Fruit fly (Drosophila melanogaster) whole organism, embryonic: ENCODE results near the gene neb.
A peak's percentile ranks its signal among the peaks of the same experiment; 100 is the strongest.

Source experiments
- ATbp ChIP-seq: fragments of 200-800 bp; sonication (Bioruptor generic); optimal IDR thresholded peaks from 2 replicates; lab custom pipeline; 2017; ENCODE audit warnings: missing biosample characterization, mild to moderate bottlenecking, missing genetic modification characterization, missing genetic modification reagents
- B-H1 ChIP-seq: fragments of 200-800 bp; sonication (Bioruptor generic); IDR thresholded peaks from 3 replicates; pipeline ENCODE4 v1.3.6; 2022; ENCODE audit warnings: missing biosample characterization, missing genetic modification characterization
- Bgb ChIP-seq: fragments of 200-800 bp; sonication (Bioruptor generic); IDR thresholded peaks from 2 replicates; pipeline ENCODE4 v1.3.6; 2022; ENCODE audit warnings: missing biosample characterization, missing genetic modification characterization; ENCODE audit not compliant: partially characterized antibody
- Blimp-1 ChIP-seq: fragments of 200-800 bp; sonication (Bioruptor generic); optimal IDR thresholded peaks from 3 replicates; lab custom pipeline; 2018; ENCODE audit warnings: missing biosample characterization, missing genetic modification characterization, mild to moderate bottlenecking, moderate library complexity, missing genetic modification reagents
- CG11398 ChIP-seq: fragments of 200-800 bp; sonication (Bioruptor generic); optimal IDR thresholded peaks from 2 replicates; lab custom pipeline; 2016; ENCODE audit warnings: missing biosample characterization, missing genetic modification characterization
- CG12236 ChIP-seq: fragments of 200-800 bp; sonication (Bioruptor generic); optimal IDR thresholded peaks from 2 replicates; lab custom pipeline; 2016; ENCODE audit warnings: missing biosample characterization, missing genetic modification characterization
- CG12659 ChIP-seq: fragments of 200-800 bp; sonication (Bioruptor generic); optimal IDR thresholded peaks from 3 replicates; lab custom pipeline; 2017; ENCODE audit warnings: mild to moderate bottlenecking, missing biosample characterization, missing genetic modification reagents, missing genetic modification characterization
- CG15269 ChIP-seq: fragments of 200-800 bp; sonication (Bioruptor generic); optimal IDR thresholded peaks from 2 replicates; lab custom pipeline; 2018; ENCODE audit warnings: missing biosample characterization, mild to moderate bottlenecking, missing genetic modification characterization, moderate library complexity
- CG1602 ChIP-seq: fragments of 200-800 bp; sonication (Bioruptor generic); optimal IDR thresholded peaks from 3 replicates; lab custom pipeline; 2016; ENCODE audit warnings: missing biosample characterization, missing genetic modification characterization
- CG16779 ChIP-seq: fragments of 200-800 bp; sonication (Bioruptor generic); IDR thresholded peaks from 2 replicates; pipeline ENCODE4 v1.3.6; 2022; ENCODE audit warnings: missing biosample characterization, missing genetic modification characterization
- CG17359 ChIP-seq: fragments of 200-800 bp; sonication (Bioruptor generic); optimal IDR thresholded peaks from 3 replicates; lab custom pipeline; 2018; ENCODE audit warnings: missing biosample characterization, mild to moderate bottlenecking, missing genetic modification characterization, moderate library complexity
- CG2199 ChIP-seq: fragments of 200-800 bp; sonication (Bioruptor generic); IDR thresholded peaks from 3 replicates; pipeline ENCODE4 v1.3.6; 2022; ENCODE audit warnings: missing biosample characterization, missing genetic modification characterization
- CG2678 ChIP-seq: fragments of 200-800 bp; sonication (Bioruptor generic); optimal IDR thresholded peaks from 3 replicates; lab custom pipeline; 2019; ENCODE audit warnings: missing biosample characterization, mild to moderate bottlenecking, missing genetic modification characterization, moderate library complexity
- CG4360 ChIP-seq: fragments of 200-800 bp; sonication (Bioruptor generic); IDR thresholded peaks from 2 replicates; pipeline ENCODE4 v1.3.6; 2022; ENCODE audit warnings: missing biosample characterization, missing genetic modification characterization
- CG4820 ChIP-seq: fragments of 200-800 bp; sonication (Bioruptor generic); optimal IDR thresholded peaks from 3 replicates; lab custom pipeline; 2016; ENCODE audit warnings: missing biosample characterization, missing genetic modification characterization
- CG6654 ChIP-seq: fragments of 200-800 bp; sonication (Bioruptor generic); optimal IDR thresholded peaks from 2 replicates; lab custom pipeline; 2017; ENCODE audit warnings: missing biosample characterization, mild to moderate bottlenecking, missing genetic modification characterization
- CG7745 ChIP-seq: fragments of 200-800 bp; sonication (Bioruptor generic); optimal IDR thresholded peaks from 2 replicates; lab custom pipeline; 2018; ENCODE audit warnings: missing biosample characterization, mild to moderate bottlenecking, missing genetic modification characterization, moderate library complexity
- CG8388 ChIP-seq: fragments of 200-800 bp; sonication (Bioruptor generic); optimal IDR thresholded peaks from 2 replicates; lab custom pipeline; 2019; ENCODE audit warnings: missing biosample characterization, mild to moderate bottlenecking, missing genetic modification characterization, moderate library complexity
- CG9727 ChIP-seq: fragments of 200-800 bp; sonication (Bioruptor generic); optimal IDR thresholded peaks from 3 replicates; lab custom pipeline; 2017; ENCODE audit warnings: missing biosample characterization, mild to moderate bottlenecking, missing genetic modification characterization
- CHES-1-like ChIP-seq: fragments of 200-800 bp; sonication (Bioruptor generic); optimal IDR thresholded peaks from 2 replicates; lab custom pipeline; 2016; ENCODE audit warnings: missing biosample characterization, missing genetic modification characterization
- Camta ChIP-seq: fragments of 200-800 bp; sonication (Bioruptor generic); optimal IDR thresholded peaks from 2 replicates; lab custom pipeline; 2016; ENCODE audit warnings: missing biosample characterization, missing genetic modification characterization
- CoRest ChIP-seq: fragments of 200-800 bp; sonication (Bioruptor generic); optimal IDR thresholded peaks from 3 replicates; lab custom pipeline; 2018; ENCODE audit warnings: missing biosample characterization, mild to moderate bottlenecking, missing genetic modification characterization, moderate library complexity
- Dek ChIP-seq: fragments of 200-800 bp; sonication (Bioruptor generic); optimal IDR thresholded peaks from 3 replicates; lab custom pipeline; 2019; ENCODE audit warnings: missing biosample characterization, mild to moderate bottlenecking, missing genetic modification characterization, moderate library complexity
- Dip3 ChIP-seq: fragments of 200-800 bp; sonication (Bioruptor generic); optimal IDR thresholded peaks from 3 replicates; lab custom pipeline; 2016; ENCODE audit warnings: missing biosample characterization, missing genetic modification characterization
- Eip74EF ChIP-seq, 2 experiments: fragments of 200-800 bp in 1 of 2; fragments of >200 bp in 1 of 2; sonication (Bioruptor generic) in 1 of 2; optimal IDR thresholded peaks; 2 replicates each; lab custom pipeline; 2017 to 2019; ENCODE audit warnings: missing biosample characterization in 2 of 2, missing genetic modification characterization in 2 of 2, mild to moderate bottlenecking in 1 of 2, moderate library complexity in 1 of 2
- HHEX ChIP-seq: fragments of 200-800 bp; sonication (Bioruptor generic); optimal IDR thresholded peaks from 3 replicates; lab custom pipeline; 2017; ENCODE audit warnings: missing biosample characterization, mild to moderate bottlenecking, missing genetic modification characterization, missing genetic modification reagents
- Hsf ChIP-seq: fragments of 200-800 bp; sonication (Bioruptor generic); optimal IDR thresholded peaks from 3 replicates; lab custom pipeline; 2016; ENCODE audit warnings: missing biosample characterization, missing genetic modification characterization
- Lim3 ChIP-seq: fragments of 200-800 bp; sonication (Bioruptor generic); IDR thresholded peaks from 2 replicates; pipeline ENCODE4 v1.3.6; 2022; ENCODE audit warnings: missing biosample characterization, missing genetic modification characterization
- MBD-R2 ChIP-seq: fragments of 200-800 bp; sonication (Bioruptor generic); IDR thresholded peaks from 2 replicates; pipeline ENCODE4 v1.3.6; 2022; ENCODE audit warnings: missing biosample characterization, missing genetic modification characterization
- Myb ChIP-seq: fragments of 200-800 bp; sonication (Bioruptor generic); optimal IDR thresholded peaks from 2 replicates; lab custom pipeline; 2016; ENCODE audit warnings: missing biosample characterization, missing genetic modification characterization
- Nf-YB ChIP-seq: fragments of 200-800 bp; sonication (Bioruptor generic); optimal IDR thresholded peaks from 3 replicates; lab custom pipeline; 2019; ENCODE audit warnings: missing biosample characterization, mild to moderate bottlenecking, missing genetic modification characterization, moderate library complexity
- Rfx ChIP-seq: fragments of 200-800 bp; sonication (Bioruptor generic); IDR thresholded peaks from 2 replicates; pipeline ENCODE4 v1.3.6; 2022; ENCODE audit warnings: missing biosample characterization, missing genetic modification characterization
- Stat92E ChIP-seq, 3 experiments: fragments of >200 bp in 2 of 3; fragments of 200-800 bp in 1 of 3; sonication (Bioruptor generic) in 1 of 3; optimal IDR thresholded peaks; 2 replicates each; lab custom pipeline; 2017 to 2019; ENCODE audit warnings: missing biosample characterization in 3 of 3, missing genetic modification characterization in 3 of 3, mild to moderate bottlenecking in 1 of 3, moderate library complexity in 1 of 3
- abd-A ChIP-seq: fragments of 200-800 bp; sonication (Bioruptor generic); optimal IDR thresholded peaks from 3 replicates; lab custom pipeline; 2019; ENCODE audit warnings: missing biosample characterization, mild to moderate bottlenecking, missing genetic modification characterization, moderate library complexity
- al ChIP-seq: fragments of 200-800 bp; sonication (Bioruptor generic); IDR thresholded peaks from 2 replicates; pipeline ENCODE4 v1.3.6; 2022; ENCODE audit warnings: missing biosample characterization, missing genetic modification characterization
- bbx ChIP-seq: fragments of 200-800 bp; sonication (Bioruptor generic); IDR thresholded peaks from 2 replicates; pipeline ENCODE4 v1.3.6; 2022; ENCODE audit warnings: missing biosample characterization, missing genetic modification characterization; ENCODE audit not compliant: partially characterized antibody
- chif ChIP-seq, 2 experiments: fragments of 200-800 bp; sonication (Bioruptor generic); optimal IDR thresholded peaks; 3 replicates each; lab custom pipeline; 2016; ENCODE audit warnings: missing biosample characterization in 2 of 2, missing genetic modification characterization in 2 of 2
- dpn ChIP-seq, 2 experiments: fragments of 200-800 bp; sonication (Bioruptor generic); optimal IDR thresholded peaks; 3 replicates each; lab custom pipeline; 2016; ENCODE audit warnings: missing biosample characterization in 2 of 2, missing genetic modification characterization in 2 of 2
- en ChIP-seq: fragments of 200-800 bp; sonication (Bioruptor generic); optimal IDR thresholded peaks from 2 replicates; lab custom pipeline; 2016; ENCODE audit warnings: missing biosample characterization, missing genetic modification characterization
- her ChIP-seq: fragments of 200-800 bp; sonication (Bioruptor generic); optimal IDR thresholded peaks from 2 replicates; lab custom pipeline; 2016; ENCODE audit warnings: missing biosample characterization, missing genetic modification characterization
- inv ChIP-seq: fragments of 200-800 bp; sonication (Bioruptor generic); IDR thresholded peaks from 2 replicates; pipeline ENCODE4 v1.3.6; 2022; ENCODE audit warnings: missing biosample characterization, missing genetic modification characterization; ENCODE audit not compliant: partially characterized antibody
- salm ChIP-seq: fragments of 200-800 bp; sonication (Bioruptor generic); optimal IDR thresholded peaks from 2 replicates; lab custom pipeline; 2018; ENCODE audit warnings: missing biosample characterization, mild to moderate bottlenecking, missing genetic modification characterization
- sim ChIP-seq: fragments of 200-800 bp; sonication (Bioruptor generic); IDR thresholded peaks from 2 replicates; pipeline ENCODE4 v1.3.6; 2022; ENCODE audit warnings: missing biosample characterization, missing genetic modification characterization
- slou ChIP-seq: fragments of 200-800 bp; sonication (Bioruptor generic); optimal IDR thresholded peaks from 3 replicates; lab custom pipeline; 2016; ENCODE audit warnings: missing biosample characterization, missing genetic modification characterization
- slp2 ChIP-seq: fragments of 200-800 bp; sonication (Bioruptor generic); optimal IDR thresholded peaks from 2 replicates; lab custom pipeline; 2016; ENCODE audit warnings: missing biosample characterization, missing genetic modification characterization
- sqz ChIP-seq: fragments of 200-800 bp; sonication (Bioruptor generic); optimal IDR thresholded peaks from 3 replicates; lab custom pipeline; 2018; ENCODE audit warnings: missing biosample characterization, mild to moderate bottlenecking, missing genetic modification characterization
- usp ChIP-seq: fragments of >200 bp; optimal IDR thresholded peaks from 2 replicates; lab custom pipeline; 2017; ENCODE audit warnings: missing biosample characterization, missing genetic modification characterization
- wdn ChIP-seq: fragments of 200-800 bp; sonication (Bioruptor generic); IDR thresholded peaks from 2 replicates; pipeline ENCODE4 v1.3.6; 2022; ENCODE audit warnings: missing biosample characterization, missing genetic modification characterization
- wor ChIP-seq: fragments of 200-800 bp; sonication (Bioruptor generic); IDR thresholded peaks from 2 replicates; pipeline ENCODE4 v1.3.6; 2022; ENCODE audit warnings: missing biosample characterization, missing genetic modification characterization

The neb gene

DNA sequence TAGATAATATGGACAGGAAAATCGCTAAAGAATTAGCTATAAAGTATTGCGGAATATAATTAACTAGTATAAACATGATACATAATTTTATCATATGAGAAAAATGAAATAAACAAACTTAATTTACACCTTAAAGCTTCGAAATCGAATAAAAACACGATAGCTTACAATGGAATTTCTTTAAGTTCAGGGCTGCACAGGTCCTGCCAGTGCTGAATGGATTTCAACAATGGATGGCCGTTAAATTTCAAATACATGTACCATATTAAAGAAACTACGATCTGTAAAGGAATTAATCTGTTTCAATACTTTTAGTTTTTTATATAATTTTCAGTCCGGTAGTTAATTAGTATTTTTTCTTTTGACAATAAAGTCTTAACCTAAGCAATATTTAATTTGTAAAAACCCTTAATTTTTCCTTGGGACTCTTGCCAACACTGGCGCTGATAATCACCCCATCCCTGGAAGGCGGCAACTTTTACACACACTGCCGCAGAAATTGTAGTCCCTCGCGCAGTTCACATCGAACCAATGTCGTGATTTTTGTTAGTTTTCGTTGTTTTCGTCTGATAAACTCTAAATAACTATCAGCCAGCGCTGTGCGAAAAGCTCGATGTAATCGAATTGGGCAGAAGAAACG, 14.4 kb upstream of the neb start, which contains the start of the genes barr and lok (continued):
- no peak for TF ChIP-seq CG17359 (tag; lab: Kevin White, UChicago)
- no peak for TF ChIP-seq Stat92E (GFP tag; optimal IDR thresholded peaks at IDR 0.05; lab: Kevin White, UChicago)
- no peak for TF ChIP-seq HHEX
- no peak for TF ChIP-seq Bgb (GFP tag; lab: Robert Waterston, UW)
- TF ChIP-seq CG12659 (GFP tag; lab: Kevin White, UChicago): peak; percentile 56
- TF ChIP-seq dpn (GFP tag; optimal IDR thresholded peaks at IDR 0.05; lab: Kevin White, UChicago): peak; percentile 43 to 63
- TF ChIP-seq Blimp-1 (GFP tag; lab: Kevin White, UChicago): no peak
- peak; percentile 53 for TF ChIP-seq CG1602 (GFP tag; lab: Kevin White, UChicago)
- no peak for TF ChIP-seq wor (GFP tag; lab: Robert Waterston, UW)
- peak; percentile 83 for TF ChIP-seq CoRest (tag; lab: Kevin White, UChicago)
- peak; percentile 55 for TF ChIP-seq Camta (GFP tag; lab: Kevin White, UChicago)
- TF ChIP-seq Dip3: peak; percentile 20
- TF ChIP-seq CG15269 (tag; lab: Kevin White, UChicago): no peak
- no peak for TF ChIP-seq abd-A (tag; lab: Kevin White, UChicago)
- peak; percentile 14 for TF ChIP-seq slp2 (GFP tag; lab: Kevin White, UChicago)
- TF ChIP-seq CG11398: no peak
- no peak for TF ChIP-seq Nf-YB
- TF ChIP-seq wdn (GFP tag; lab: Robert Waterston, UW): no peak
- no peak for TF ChIP-seq sqz (GFP tag; lab: Kevin White, UChicago)
- TF ChIP-seq Lim3 (GFP tag; lab: Robert Waterston, UW): no peak
- peak; percentile 69 for TF ChIP-seq CG9727 (GFP tag; lab: Kevin White, UChicago)
- no peak for TF ChIP-seq inv
- peak; percentile 10 to 65 for TF ChIP-seq chif (GFP tag; optimal IDR thresholded peaks at IDR 0.05; lab: Kevin White, UChicago)
- TF ChIP-seq ATbp (GFP tag; lab: Kevin White, UChicago): no peak
- TF ChIP-seq bbx (GFP tag; lab: Robert Waterston, UW): no peak
- TF ChIP-seq Myb (GFP tag; lab: Kevin White, UChicago): peak; percentile 94
- no peak for TF ChIP-seq CG2678 (tag; lab: Kevin White, UChicago)
- no peak for TF ChIP-seq sim (GFP tag; lab: Robert Waterston, UW)
- TF ChIP-seq CG7745 (tag; lab: Kevin White, UChicago): no peak
- TF ChIP-seq CG6654 (GFP tag; lab: Kevin White, UChicago): no peak
- peak; percentile 36 for TF ChIP-seq CHES-1-like (GFP tag; lab: Kevin White, UChicago)
- peak; percentile 34 for TF ChIP-seq MBD-R2 (GFP tag; lab: Robert Waterston, UW)
- TF ChIP-seq Eip74EF (GFP tag; optimal IDR thresholded peaks at IDR 0.05; lab: Kevin White, UChicago): no peak
- 0 out of 2 replicates have a peak, but pooled peaks have one; percentile 11 for TF ChIP-seq al (GFP tag; lab: Robert Waterston, UW)
- TF ChIP-seq her (GFP tag; lab: Kevin White, UChicago): no peak
- peak; percentile 77 for TF ChIP-seq slou (GFP tag; lab: Kevin White, UChicago)
- no peak for TF ChIP-seq B-H1
- no peak for TF ChIP-seq usp (GFP tag; lab: Kevin White, UChicago)
- peak; percentile 70 for TF ChIP-seq Hsf
- TF ChIP-seq Dek (tag; lab: Kevin White, UChicago): peak; percentile 19
- no peak for TF ChIP-seq salm (tag; lab: Kevin White, UChicago)
- TF ChIP-seq CG12236 (GFP tag; lab: Kevin White, UChicago): peak; percentile 8
- TF ChIP-seq en (GFP tag; lab: Kevin White, UChicago): peak; percentile 9
- no peak for TF ChIP-seq CG4360 (GFP tag; lab: Robert Waterston, UW)
- TF ChIP-seq CG4820 (GFP tag; lab: Kevin White, UChicago): peak; percentile 52
- no peak for TF ChIP-seq CG16779 (GFP tag; lab: Robert Waterston, UW)
- peak; percentile 51; the same call in 1 of the 2 replicates for TF ChIP-seq Rfx (GFP tag; lab: Robert Waterston, UW)
- TF ChIP-seq CG2199 (GFP tag; lab: Robert Waterston, UW): no peak
- peak; percentile 62 for TF ChIP-seq CG8388 (GFP tag; lab: Kevin White, UChicago)
